Worm (Caenorhabditis elegans): Measurements from ENCODE around the gene K05F1.14.

K05F1.14 gene

ce11 chrII:5779866-5780265 lies 12.5 kb downstream of the K05F1.14 start (continued):
- TF ChIP-seq elt-2 (tag; optimal IDR thresholded peaks at IDR 0.05) (no peak), unc-98 (GFP tag; IDR thresholded peaks at IDR 0.05) (no peak), efl-3 (GFP tag; optimal IDR thresholded peaks at IDR 0.05) (no peak), nhr-12 (tag; optimal IDR thresholded peaks at IDR 0.05) (no peak), fos-1 (tag; optimal IDR thresholded peaks at IDR 0.05) (peak; percentile 34), ceh-63 (GFP tag; optimal IDR thresholded peaks at IDR 0.05) (peak; percentile 9), lin-14 (GFP tag; optimal IDR thresholded peaks at IDR 0.05) (peak; percentile 88), blmp-1 (tag; optimal IDR thresholded peaks at IDR 0.05) (no peak), nhr-90 (tag; optimal IDR thresholded peaks at IDR 0.05; ENCODE audit: poor library complexity) (no peak), sptf-1 (tag; optimal IDR thresholded peaks at IDR 0.05) (no peak), ceh-82 (tag; optimal IDR thresholded peaks at IDR 0.05) (peak in 2 of 3 experiments; percentile 22 to 55)

- no peak for TF ChIP-seq nhr-28 (tag; optimal IDR thresholded peaks at IDR 0.05)
- TF ChIP-seq isw-1 (GFP tag; IDR thresholded peaks at IDR 0.05): no peak
- no peak for TF ChIP-seq dpl-1 (GFP tag; optimal IDR thresholded peaks at IDR 0.05)
- TF ChIP-seq jun-1 (tag; optimal IDR thresholded peaks at IDR 0.05): no peak
- TF ChIP-seq unc-130 (tag; optimal IDR thresholded peaks at IDR 0.05): no peak
- TF ChIP-seq egl-13 (tag; optimal IDR thresholded peaks at IDR 0.05): no peak
- no peak for TF ChIP-seq C16A3.4 (tag; optimal IDR thresholded peaks at IDR 0.05)
- TF ChIP-seq vab-15 (tag; optimal IDR thresholded peaks at IDR 0.05): no peak
- TF ChIP-seq pqm-1 (tag; optimal IDR thresholded peaks at IDR 0.05): no peak
- no peak for TF ChIP-seq elt-2 (tag; optimal IDR thresholded peaks at IDR 0.05)
- TF ChIP-seq nhr-85 (tag): no peak
- no peak for TF ChIP-seq efl-1 (optimal IDR thresholded peaks at IDR 0.05)
- TF ChIP-seq efl-1 (GFP tag; optimal IDR thresholded peaks at IDR 0.05 in 1 of 2): no peak
- no peak for TF ChIP-seq irx-1 (tag; optimal IDR thresholded peaks at IDR 0.05)
These were observed 15.0 kb downstream of the K05F1.14 start for ce11 chrII:5777372-5777771.

ce11 chrII:5774879-5775278 lies 17.5 kb downstream of the K05F1.14 start:
- TF ChIP-seq pag-3 (tag; optimal IDR thresholded peaks at IDR 0.05; ENCODE audit: borderline replicate concordance, insufficient read depth): no peak
- no peak for TF ChIP-seq hlh-4 (tag; optimal IDR thresholded peaks at IDR 0.05)
- TF ChIP-seq jun-1 (tag; optimal IDR thresholded peaks at IDR 0.05): no peak
- TF ChIP-seq unc-62 (GFP tag; optimal IDR thresholded peaks at IDR 0.05): no peak
- TF ChIP-seq blmp-1 (tag; optimal IDR thresholded peaks at IDR 0.05): no peak
- TF ChIP-seq pax-3 (tag; optimal IDR thresholded peaks at IDR 0.05): peak; percentile 62
- peak; percentile 21 for TF ChIP-seq nhr-71 (tag; optimal IDR thresholded peaks at IDR 0.05)
- no peak for TF ChIP-seq ztf-11 (tag; optimal IDR thresholded peaks at IDR 0.05)
- TF ChIP-seq hpl-2 (GFP tag; optimal IDR thresholded peaks at IDR 0.05): no peak
- TF ChIP-seq aly-2 (tag; optimal IDR thresholded peaks at IDR 0.05): no peak
- TF ChIP-seq nhr-76 (tag; optimal IDR thresholded peaks at IDR 0.05): no peak
- peak; percentile 53 for TF ChIP-seq fkh-8 (tag; optimal IDR thresholded peaks at IDR 0.05)
- TF ChIP-seq nhr-47 (tag; optimal IDR thresholded peaks at IDR 0.05): no peak
- no peak for TF ChIP-seq nhr-19 (GFP tag; conservative IDR thresholded peaks at IDR 0.05)

ce11 chrII:5774120-5774519 lies 18.3 kb downstream of the K05F1.14 start, which contains the start of the genes dmd-5 and F10C1.1:
TSS of gene dmd-5 (minus strand) at chrII:5774220.
TSS of gene F10C1.1 (plus strand) at chrII:5774229.
- TF ChIP-seq jun-1 (tag; optimal IDR thresholded peaks at IDR 0.05) (no peak), nhr-90 (tag; optimal IDR thresholded peaks at IDR 0.05; ENCODE audit: poor library complexity) (no peak), alr-1 (tag; optimal IDR thresholded peaks at IDR 0.05; ENCODE audit: borderline replicate concordance) (no peak), ces-1 (GFP tag; optimal IDR thresholded peaks at IDR 0.05) (no peak), mab-9 (GFP tag; IDR thresholded peaks at IDR 0.05) (no peak), lin-13 (GFP tag; optimal IDR thresholded peaks at IDR 0.05) (no peak), ceh-8 (GFP tag; optimal IDR thresholded peaks at IDR 0.05) (no peak), tlp-1 (tag; optimal IDR thresholded peaks at IDR 0.05) (no peak), nhr-71 (tag; optimal IDR thresholded peaks at IDR 0.05) (no peak), nhr-76 (tag; optimal IDR thresholded peaks at IDR 0.05) (no peak), egl-27 (tag; optimal IDR thresholded peaks at IDR 0.05) (no peak), mep-1 (tag; optimal IDR thresholded peaks at IDR 0.05) (no peak), rnt-1 (tag; optimal IDR thresholded peaks at IDR 0.05) (no peak), C34B4.2 (tag; optimal IDR thresholded peaks at IDR 0.05) (no peak), fkh-4 (tag; optimal IDR thresholded peaks at IDR 0.05; ENCODE audit: borderline replicate concordance) (no peak), nhr-11 (tag; optimal IDR thresholded peaks at IDR 0.05) (no peak)

All from whole organism, L1 larva.